Worm (Caenorhabditis elegans): ENCODE measurements around the gene wrt-7.

- TF ChIP-seq snpc-4 (tag; optimal IDR thresholded peaks at IDR 0.05) (no peak), ces-1 (GFP tag; optimal IDR thresholded peaks at IDR 0.05) (no peak), flh-1 (GFP tag; optimal IDR thresholded peaks at IDR 0.05) (no peak), unc-62 (GFP tag; optimal IDR thresholded peaks at IDR 0.05) (no peak), elt-1 (tag; optimal IDR thresholded peaks at IDR 0.05; ENCODE audit: borderline replicate concordance, insufficient read depth) (no peak), tbx-8 (GFP tag; optimal IDR thresholded peaks at IDR 0.05) (no peak), unc-39 (tag; optimal IDR thresholded peaks at IDR 0.05) (no peak), pha-4 (tag; optimal IDR thresholded peaks at IDR 0.05) (no peak), lin-32 (GFP tag; optimal IDR thresholded peaks at IDR 0.05) (no peak), sptf-1 (tag; optimal IDR thresholded peaks at IDR 0.05) (no peak), nhr-237 (tag; optimal IDR thresholded peaks at IDR 0.05) (no peak), nhr-76 (tag; optimal IDR thresholded peaks at IDR 0.05) (no peak), ztf-11 (tag; optimal IDR thresholded peaks at IDR 0.05) (no peak)
Measured at ce11 chrV:15344481-15344880, 7.2 kb upstream of the wrt-7 start, which contains the start of gene wrt-8.

Measured in whole organism, mixed stage, embryonic.